Fruit fly (Drosophila melanogaster) whole organism, embryonic: ENCODE data around the gene pkaap.

Experiments used
- Atf-2 ChIP-seq: fragments of 200-800 bp; sonication (Bioruptor generic); optimal IDR thresholded peaks from 2 replicates; lab custom pipeline; 2016; ENCODE audit warnings: missing biosample characterization, missing genetic modification characterization
- CG10959 ChIP-seq: fragments of 200-800 bp; sonication (Bioruptor generic); IDR thresholded peaks from 2 replicates; pipeline ENCODE4 v1.3.6; 2022; ENCODE audit warnings: missing biosample characterization, missing genetic modification characterization
- CG10979 ChIP-seq: fragments of 200-800 bp; sonication (Bioruptor generic); optimal IDR thresholded peaks from 2 replicates; lab custom pipeline; 2018; ENCODE audit warnings: missing biosample characterization, mild to moderate bottlenecking, missing genetic modification characterization, moderate library complexity
- CG11560 ChIP-seq: fragments of 200-800 bp; sonication (Bioruptor generic); IDR thresholded peaks from 3 replicates; pipeline ENCODE4 v1.3.6; 2022; ENCODE audit warnings: missing biosample characterization, missing genetic modification characterization
- CG11723 ChIP-seq: fragments of 200-800 bp; sonication (Bioruptor generic); optimal IDR thresholded peaks from 2 replicates; lab custom pipeline; 2017; ENCODE audit warnings: missing biosample characterization, mild to moderate bottlenecking, missing genetic modification characterization
- CG12299 ChIP-seq: fragments of 200-800 bp; sonication (Bioruptor generic); optimal IDR thresholded peaks from 2 replicates; lab custom pipeline; 2018; ENCODE audit warnings: missing biosample characterization, mild to moderate bottlenecking, missing genetic modification characterization
- CG15601 ChIP-seq: fragments of 200-800 bp; sonication (Bioruptor generic); optimal IDR thresholded peaks from 3 replicates; lab custom pipeline; 2019; ENCODE audit warnings: missing biosample characterization, mild to moderate bottlenecking, missing genetic modification characterization, moderate library complexity
- CG1647 ChIP-seq: fragments of 200-800 bp; sonication (Bioruptor generic); optimal IDR thresholded peaks from 3 replicates; lab custom pipeline; 2016; ENCODE audit warnings: missing biosample characterization, missing genetic modification characterization
- CG17612 ChIP-seq: fragments of 200-800 bp; sonication (Bioruptor generic); IDR thresholded peaks from 2 replicates; pipeline ENCODE4 v1.3.6; 2022; ENCODE audit warnings: missing biosample characterization, missing genetic modification characterization
- CG17802 ChIP-seq: fragments of 200-800 bp; sonication (Bioruptor generic); optimal IDR thresholded peaks from 2 replicates; lab custom pipeline; 2018; ENCODE audit warnings: missing biosample characterization, mild to moderate bottlenecking, missing genetic modification characterization, moderate library complexity
- CG2199 ChIP-seq: fragments of 200-800 bp; sonication (Bioruptor generic); IDR thresholded peaks from 3 replicates; pipeline ENCODE4 v1.3.6; 2022; ENCODE audit warnings: missing biosample characterization, missing genetic modification characterization
- CG33557 ChIP-seq: fragments of 200-800 bp; sonication (Bioruptor generic); optimal IDR thresholded peaks from 2 replicates; lab custom pipeline; 2019; ENCODE audit warnings: missing biosample characterization, mild to moderate bottlenecking, missing genetic modification characterization, moderate library complexity
- CG34224 ChIP-seq: fragments of 200-800 bp; sonication (Bioruptor generic); IDR thresholded peaks from 3 replicates; pipeline ENCODE4 v1.3.6; 2022; ENCODE audit warnings: missing biosample characterization, missing genetic modification characterization; ENCODE audit not compliant: partially characterized antibody
- CG4730 ChIP-seq: fragments of 200-800 bp; sonication (Bioruptor generic); IDR thresholded peaks from 2 replicates; pipeline ENCODE4 v1.3.6; 2022; ENCODE audit warnings: missing biosample characterization, missing genetic modification characterization
- CG4854 ChIP-seq: fragments of 200-800 bp; sonication (Bioruptor generic); optimal IDR thresholded peaks from 2 replicates; lab custom pipeline; 2016; ENCODE audit warnings: missing biosample characterization, missing genetic modification characterization, inconsistent platforms
- CG6683 ChIP-seq: fragments of 200-800 bp; sonication (Bioruptor generic); optimal IDR thresholded peaks from 2 replicates; lab custom pipeline; 2017; ENCODE audit warnings: missing biosample characterization, mild to moderate bottlenecking, missing genetic modification characterization, missing genetic modification reagents
- CG6813 ChIP-seq: fragments of 200-800 bp; sonication (Bioruptor generic); optimal IDR thresholded peaks from 2 replicates; lab custom pipeline; 2017; ENCODE audit warnings: missing biosample characterization, missing genetic modification characterization, mild to moderate bottlenecking, moderate library complexity, missing genetic modification reagents
- CG6854 ChIP-seq: fragments of 200-800 bp; sonication (Bioruptor generic); optimal IDR thresholded peaks from 3 replicates; lab custom pipeline; 2017; ENCODE audit warnings: missing biosample characterization, mild to moderate bottlenecking, missing genetic modification characterization
- CG7372 ChIP-seq: fragments of 200-800 bp; sonication (Bioruptor generic); IDR thresholded peaks from 2 replicates; pipeline ENCODE4 v1.3.6; 2022; ENCODE audit warnings: missing biosample characterization, missing genetic modification characterization
- CG7928 ChIP-seq: fragments of 200-800 bp; sonication (Bioruptor generic); optimal IDR thresholded peaks from 2 replicates; lab custom pipeline; 2017; ENCODE audit warnings: missing biosample characterization, mild to moderate bottlenecking, missing genetic modification characterization
- CG7987 ChIP-seq: fragments of 200-800 bp; sonication (Bioruptor generic); optimal IDR thresholded peaks from 2 replicates; lab custom pipeline; 2018; ENCODE audit warnings: missing biosample characterization, mild to moderate bottlenecking, missing genetic modification characterization, moderate library complexity
- CG9817 ChIP-seq: fragments of 200-800 bp; sonication (Bioruptor generic); optimal IDR thresholded peaks from 2 replicates; lab custom pipeline; 2018; ENCODE audit warnings: missing biosample characterization, mild to moderate bottlenecking, missing genetic modification characterization, moderate library complexity
- CG9876 ChIP-seq: fragments of 200-800 bp; sonication (Bioruptor generic); optimal IDR thresholded peaks from 2 replicates; lab custom pipeline; 2016; ENCODE audit warnings: missing biosample characterization, missing genetic modification characterization
- CTCF ChIP-seq: fragments of 200-800 bp; sonication (Bioruptor generic); optimal IDR thresholded peaks from 2 replicates; lab custom pipeline; 2017; ENCODE audit warnings: missing biosample characterization, mild to moderate bottlenecking, missing genetic modification characterization, moderate library complexity
- D19A ChIP-seq: fragments of 200-800 bp; optimal IDR thresholded peaks from 3 replicates; lab custom pipeline; 2019; ENCODE audit warnings: missing biosample characterization, mild to moderate bottlenecking, missing genetic modification characterization, moderate library complexity
- Fer1 ChIP-seq: fragments of 200-800 bp; sonication (Bioruptor generic); optimal IDR thresholded peaks from 2 replicates; lab custom pipeline; 2017; ENCODE audit warnings: missing biosample characterization, mild to moderate bottlenecking, missing genetic modification characterization
- HHEX ChIP-seq: fragments of 200-800 bp; sonication (Bioruptor generic); optimal IDR thresholded peaks from 3 replicates; lab custom pipeline; 2017; ENCODE audit warnings: missing biosample characterization, mild to moderate bottlenecking, missing genetic modification characterization, missing genetic modification reagents
- HLH4C ChIP-seq: fragments of 200-800 bp; sonication (Bioruptor generic); IDR thresholded peaks from 3 replicates; pipeline ENCODE4 v1.3.6; 2022; ENCODE audit warnings: missing biosample characterization, missing genetic modification characterization; ENCODE audit not compliant: partially characterized antibody
- HmgZ ChIP-seq: fragments of 200-800 bp; sonication (Bioruptor generic); optimal IDR thresholded peaks from 2 replicates; lab custom pipeline; 2018; ENCODE audit warnings: missing biosample characterization, mild to moderate bottlenecking, missing genetic modification characterization
- Hsf ChIP-seq: fragments of 200-800 bp; sonication (Bioruptor generic); optimal IDR thresholded peaks from 3 replicates; lab custom pipeline; 2016; ENCODE audit warnings: missing biosample characterization, missing genetic modification characterization
- Meics ChIP-seq: fragments of 200-800 bp; sonication (Bioruptor generic); optimal IDR thresholded peaks from 2 replicates; lab custom pipeline; 2017; ENCODE audit warnings: missing biosample characterization, mild to moderate bottlenecking, missing genetic modification characterization
- NfI ChIP-seq: fragments of 200-800 bp; sonication (Bioruptor generic); optimal IDR thresholded peaks from 3 replicates; lab custom pipeline; 2018; ENCODE audit warnings: missing biosample characterization, mild to moderate bottlenecking, missing genetic modification characterization, moderate library complexity
- Ravus ChIP-seq: fragments of 200-800 bp; sonication (Bioruptor generic); IDR thresholded peaks from 2 replicates; pipeline ENCODE4 v1.3.6; 2022; ENCODE audit warnings: missing biosample characterization, missing genetic modification characterization
- Sox102F ChIP-seq: fragments of 200-800 bp; sonication (Bioruptor generic); optimal IDR thresholded peaks from 2 replicates; lab custom pipeline; 2018; ENCODE audit warnings: missing biosample characterization, mild to moderate bottlenecking, missing genetic modification characterization, moderate library complexity
- Sry-δ ChIP-seq: fragments of 200-800 bp; sonication (Bioruptor generic); optimal IDR thresholded peaks from 2 replicates; lab custom pipeline; 2016; ENCODE audit warnings: missing biosample characterization, missing genetic modification characterization
- bcd ChIP-seq: fragments of 200-800 bp; sonication (Bioruptor generic); optimal IDR thresholded peaks from 2 replicates; lab custom pipeline; 2017; ENCODE audit warnings: missing biosample characterization, mild to moderate bottlenecking, missing genetic modification characterization
- bigmax ChIP-seq: fragments of 200-800 bp; sonication (Bioruptor generic); optimal IDR thresholded peaks from 2 replicates; lab custom pipeline; 2018; ENCODE audit warnings: missing biosample characterization, mild to moderate bottlenecking, missing genetic modification characterization
- bsh ChIP-seq, 2 experiments: fragments of 200-800 bp; sonication (Bioruptor generic); optimal IDR thresholded peaks; 2 replicates each; lab custom pipeline; 2017 to 2018; ENCODE audit warnings: mild to moderate bottlenecking in 2 of 2, missing biosample characterization in 2 of 2, missing genetic modification characterization in 2 of 2, moderate library complexity in 1 of 2
- chinmo ChIP-seq: fragments of 200-800 bp; sonication (Bioruptor generic); IDR thresholded peaks from 4 replicates; pipeline ENCODE4 v1.3.6; 2022; ENCODE audit warnings: missing biosample characterization, missing genetic modification characterization; ENCODE audit not compliant: partially characterized antibody
- crol ChIP-seq: fragments of 200-800 bp; sonication (Bioruptor generic); IDR thresholded peaks from 2 replicates; pipeline ENCODE4 v1.3.6; 2022; ENCODE audit warnings: missing biosample characterization, missing genetic modification characterization
- dmrt99B ChIP-seq: fragments of 200-800 bp; sonication (Bioruptor generic); optimal IDR thresholded peaks from 2 replicates; lab custom pipeline; 2018; ENCODE audit warnings: missing biosample characterization, mild to moderate bottlenecking, missing genetic modification characterization, moderate library complexity
- dpn ChIP-seq, 2 experiments: fragments of 200-800 bp; sonication (Bioruptor generic); optimal IDR thresholded peaks; 3 replicates each; lab custom pipeline; 2016; ENCODE audit warnings: missing biosample characterization in 2 of 2, missing genetic modification characterization in 2 of 2
- fd96Cb ChIP-seq: fragments of 200-800 bp; sonication (Bioruptor generic); optimal IDR thresholded peaks from 2 replicates; lab custom pipeline; 2018; ENCODE audit warnings: missing biosample characterization, mild to moderate bottlenecking, missing genetic modification characterization, moderate library complexity
- grn ChIP-seq: fragments of 200-800 bp; sonication (Bioruptor generic); optimal IDR thresholded peaks from 3 replicates; lab custom pipeline; 2017; ENCODE audit warnings: missing biosample characterization, missing genetic modification characterization
- luna ChIP-seq: fragments of 200-800 bp; sonication (Bioruptor generic); optimal IDR thresholded peaks from 2 replicates; lab custom pipeline; 2016; ENCODE audit warnings: missing biosample characterization, missing genetic modification characterization
- pnt ChIP-seq: fragments of 200-800 bp; sonication (Bioruptor generic); optimal IDR thresholded peaks from 3 replicates; lab custom pipeline; 2016; ENCODE audit warnings: missing biosample characterization, missing genetic modification characterization
- slou ChIP-seq: fragments of 200-800 bp; sonication (Bioruptor generic); optimal IDR thresholded peaks from 3 replicates; lab custom pipeline; 2016; ENCODE audit warnings: missing biosample characterization, missing genetic modification characterization
- tll ChIP-seq, 2 experiments: fragments of 200-800 bp in 1 of 2; fragments of >200 bp in 1 of 2; sonication (Bioruptor generic) in 1 of 2; optimal IDR thresholded peaks; 2 replicates each; lab custom pipeline; 2017 to 2019; ENCODE audit warnings: missing biosample characterization in 2 of 2, missing genetic modification characterization in 2 of 2, mild to moderate bottlenecking in 1 of 2, moderate library complexity in 1 of 2
- zen ChIP-seq: fragments of 200-800 bp; sonication (Bioruptor generic); optimal IDR thresholded peaks from 3 replicates; lab custom pipeline; 2018; ENCODE audit warnings: missing biosample characterization, mild to moderate bottlenecking, missing genetic modification characterization, moderate library complexity

The pkaap gene

dm6 chr2L:16270667-16271485 lies 17.2 kb upstream of the pkaap start (continued):
- TF ChIP-seq CG34224 (GFP tag; lab: Robert Waterston, UW) (no peak), Fer1 (GFP tag; lab: Kevin White, UChicago) (no peak), dmrt99B (no peak), CG11723 (GFP tag; lab: Kevin White, UChicago) (no peak), D19A (tag; lab: Kevin White, UChicago) (no peak), Sry-δ (GFP tag; lab: Kevin White, UChicago) (no peak), Ravus (no peak), CG33557 (GFP tag; lab: Kevin White, UChicago) (no peak), bcd (GFP tag; lab: Kevin White, UChicago) (peak; percentile 46), CG6854 (GFP tag; lab: Kevin White, UChicago) (no peak), CG7928 (GFP tag; lab: Kevin White, UChicago) (no peak), HmgZ (tag; lab: Kevin White, UChicago) (no peak), CG4854 (GFP tag; lab: Kevin White, UChicago) (no peak), crol (no peak), Hsf (GFP tag; lab: Kevin White, UChicago) (peak; percentile 36), CG15601 (tag; lab: Kevin White, UChicago) (no peak), grn (GFP tag; lab: Kevin White, UChicago) (peak; percentile 73), zen (tag; lab: Kevin White, UChicago) (no peak), bigmax (GFP tag; lab: Kevin White, UChicago) (no peak), CG7987 (GFP tag; lab: Kevin White, UChicago) (no peak), CG2199 (GFP tag; lab: Robert Waterston, UW) (no peak), CG11560 (tag; lab: Robert Waterston, UW) (no peak), CG10959 (no peak), dpn (GFP tag; optimal IDR thresholded peaks at IDR 0.05; lab: Kevin White, UChicago) (peak in 1 of 2 experiments; percentile 13), Meics (GFP tag; lab: Kevin White, UChicago) (peak; percentile 53), HLH4C (no peak), chinmo (GFP tag; lab: Robert Waterston, UW) (no peak), CG7372 (no peak), CG1647 (GFP tag; lab: Kevin White, UChicago) (no peak), bsh (GFP tag; optimal IDR thresholded peaks at IDR 0.05; lab: Kevin White, UChicago) (peak in 1 of 2 experiments; percentile 13), pnt (GFP tag; lab: Kevin White, UChicago) (no peak), fd96Cb (peak; percentile 27), CG17802 (tag; lab: Kevin White, UChicago) (no peak), CTCF (no peak), Sox102F (GFP tag; lab: Kevin White, UChicago) (peak; percentile 24), HHEX (peak; percentile 22), CG6683 (GFP tag; lab: Kevin White, UChicago) (no peak), CG12299 (tag; lab: Kevin White, UChicago) (no peak), Atf-2 (GFP tag; lab: Kevin White, UChicago) (no peak), CG10979 (tag; lab: Kevin White, UChicago) (no peak), slou (no peak), luna (GFP tag; lab: Kevin White, UChicago) (no peak), CG9876 (GFP tag; lab: Kevin White, UChicago) (no peak), NfI (no peak), CG4730 (GFP tag; lab: Robert Waterston, UW) (no peak), CG17612 (GFP tag; lab: Robert Waterston, UW) (no peak), CG6813 (GFP tag; lab: Kevin White, UChicago) (no peak), tll (GFP tag; optimal IDR thresholded peaks at IDR 0.05; lab: Kevin White, UChicago) (peak in 1 of 2 experiments; percentile 46), CG9817 (tag; lab: Kevin White, UChicago) (no peak)
